Worm (Caenorhabditis elegans) whole organism, L3 larva: Measurements from ENCODE around the gene rbm-34.
A peak's percentile ranks its signal among the peaks of the same experiment; 100 is the strongest.

Source experiments
- R02D3.7 ChIP-seq: fragments of 150-350 bp; optimal IDR thresholded peaks from 2 replicates; lab custom pipeline; 2014; ENCODE audit warnings: missing biosample characterization, missing genetic modification characterization
- aly-2 ChIP-seq: fragments of 150-350 bp; optimal IDR thresholded peaks from 2 replicates; lab custom pipeline; 2014; ENCODE audit warnings: missing biosample characterization, missing genetic modification characterization
- ama-1 ChIP-seq: fragments of 150-350 bp; optimal IDR thresholded peaks from 2 replicates; lab custom pipeline; 2018
- ceh-16 ChIP-seq: sonication (generic microtip); optimal IDR thresholded peaks from 2 replicates; lab custom pipeline; 2017; ENCODE audit warnings: missing biosample characterization, missing genetic modification characterization
- ceh-9 ChIP-seq: sonication (generic microtip); optimal IDR thresholded peaks from 2 replicates; lab custom pipeline; 2018; ENCODE audit warnings: missing biosample characterization, missing genetic modification characterization
- egl-27 ChIP-seq: sonication (generic microtip); optimal IDR thresholded peaks from 4 replicates; lab custom pipeline; 2017; ENCODE audit warnings: missing biosample characterization, missing genetic modification reagents, missing genetic modification characterization
- egl-5 ChIP-seq: fragments of 150-350 bp; optimal IDR thresholded peaks from 2 replicates; lab custom pipeline; 2017; ENCODE audit warnings: missing biosample characterization, missing genetic modification reagents, missing genetic modification characterization, inconsistent platforms
- elt-1 ChIP-seq: fragments of 150-350 bp; optimal IDR thresholded peaks from 2 replicates; lab custom pipeline; 2014; ENCODE audit warnings: missing biosample characterization, missing genetic modification characterization
- elt-2 ChIP-seq: sonication (generic microtip); optimal IDR thresholded peaks from 2 replicates; lab custom pipeline; 2016; ENCODE audit warnings: missing genetic modification reagents, mild to moderate bottlenecking, missing genetic modification characterization, missing compliant biosample characterization
- elt-3 ChIP-seq, 3 experiments: fragments of 150-350 bp in 1 of 3; sonication (generic microtip) in 2 of 3; optimal IDR thresholded peaks; 2 replicates in 2 of 3; 4 replicates in 1 of 3; lab custom pipeline; 2014 to 2017; ENCODE audit warnings: missing biosample characterization in 3 of 3, missing genetic modification characterization in 3 of 3
- fkh-10 ChIP-seq: sonication (generic microtip); optimal IDR thresholded peaks from 2 replicates; lab custom pipeline; 2017; ENCODE audit warnings: missing biosample characterization, missing genetic modification reagents, missing genetic modification characterization
- fkh-2 ChIP-seq: fragments of 150-350 bp; optimal IDR thresholded peaks from 2 replicates; lab custom pipeline; 2014; ENCODE audit warnings: missing biosample characterization, missing genetic modification reagents, missing genetic modification characterization
- fos-1 ChIP-seq: fragments of 150-350 bp; optimal IDR thresholded peaks from 2 replicates; lab custom pipeline; 2014; ENCODE audit warnings: missing biosample characterization, missing genetic modification characterization
- hmg-11 ChIP-seq: sonication (generic microtip); optimal IDR thresholded peaks from 2 replicates; lab custom pipeline; 2016; ENCODE audit warnings: missing genetic modification characterization, missing compliant biosample characterization
- lin-15B ChIP-seq: fragments of 150-350 bp; optimal IDR thresholded peaks from 2 replicates; lab custom pipeline; 2014; ENCODE audit warnings: missing biosample characterization, missing genetic modification characterization
- lin-39 ChIP-seq: fragments of 150-350 bp; optimal IDR thresholded peaks from 2 replicates; lab custom pipeline; 2018; ENCODE audit warnings: missing biosample characterization, missing genetic modification reagents, missing genetic modification characterization
- lsy-12 ChIP-seq: sonication (generic microtip); optimal IDR thresholded peaks from 2 replicates; lab custom pipeline; 2016; ENCODE audit warnings: mild to moderate bottlenecking, missing genetic modification characterization, missing compliant biosample characterization
- mdl-1 ChIP-seq: fragments of 150-350 bp; optimal IDR thresholded peaks from 2 replicates; lab custom pipeline; 2014; ENCODE audit warnings: missing biosample characterization, missing genetic modification characterization
- mml-1 ChIP-seq: fragments of 150-350 bp; sonication (generic microtip); optimal IDR thresholded peaks from 3 replicates; lab custom pipeline; 2014; ENCODE audit warnings: missing biosample characterization, missing genetic modification characterization
- nfya-1 ChIP-seq: sonication (generic microtip); optimal IDR thresholded peaks from 2 replicates; lab custom pipeline; 2017; ENCODE audit warnings: missing genetic modification characterization, mild to moderate bottlenecking, missing compliant biosample characterization, antibody characterized with exemption, moderate library complexity; ENCODE audit not compliant: insufficient read depth
- nhr-11 ChIP-seq: fragments of 150-350 bp; optimal IDR thresholded peaks from 2 replicates; lab custom pipeline; 2014; ENCODE audit warnings: missing biosample characterization, missing genetic modification characterization
- nhr-12 ChIP-seq: fragments of 150-350 bp; optimal IDR thresholded peaks from 2 replicates; lab custom pipeline; 2014; ENCODE audit warnings: missing biosample characterization, missing genetic modification characterization
- nhr-23 ChIP-seq: fragments of 150-350 bp; optimal IDR thresholded peaks from 2 replicates; lab custom pipeline; 2014; ENCODE audit warnings: missing biosample characterization, missing genetic modification reagents, missing genetic modification characterization
- nhr-237 ChIP-seq: fragments of 150-350 bp; optimal IDR thresholded peaks from 2 replicates; lab custom pipeline; 2014; ENCODE audit warnings: missing biosample characterization, missing genetic modification characterization
- nhr-25 ChIP-seq: sonication (generic microtip); optimal IDR thresholded peaks from 2 replicates; lab custom pipeline; 2017; ENCODE audit warnings: missing biosample characterization, missing genetic modification characterization
- nhr-28 ChIP-seq: fragments of 150-350 bp; optimal IDR thresholded peaks from 2 replicates; lab custom pipeline; 2014; ENCODE audit warnings: missing biosample characterization, missing genetic modification characterization
- nhr-43 ChIP-seq: sonication (generic microtip); optimal IDR thresholded peaks from 2 replicates; lab custom pipeline; 2016; ENCODE audit warnings: mild to moderate bottlenecking, missing genetic modification characterization, missing compliant biosample characterization; ENCODE audit not compliant: poor library complexity, severe bottlenecking
- nhr-67 ChIP-seq: fragments of 150-350 bp; optimal IDR thresholded peaks from 2 replicates; lab custom pipeline; 2014; ENCODE audit warnings: missing biosample characterization, missing genetic modification characterization
- nhr-76 ChIP-seq: fragments of 150-350 bp; sonication (generic microtip); optimal IDR thresholded peaks from 5 replicates; lab custom pipeline; 2014; ENCODE audit warnings: missing biosample characterization, missing genetic modification characterization
- nhr-77 ChIP-seq: fragments of 150-350 bp; optimal IDR thresholded peaks from 2 replicates; lab custom pipeline; 2014; ENCODE audit warnings: missing biosample characterization, missing genetic modification characterization
- pha-4 ChIP-seq: fragments of 150-350 bp; optimal IDR thresholded peaks from 2 replicates; lab custom pipeline; 2014; ENCODE audit warnings: missing biosample characterization, missing genetic modification reagents, missing genetic modification characterization
- pqm-1 ChIP-seq: fragments of 150-350 bp; optimal IDR thresholded peaks from 2 replicates; lab custom pipeline; 2017; ENCODE audit warnings: missing biosample characterization, missing genetic modification characterization, inconsistent platforms
- sea-2 ChIP-seq: fragments of 150-350 bp; sonication (generic microtip); optimal IDR thresholded peaks from 4 replicates; lab custom pipeline; 2014; ENCODE audit warnings: missing biosample characterization, missing genetic modification reagents, missing genetic modification characterization
- skn-1 ChIP-seq: fragments of 150-350 bp; optimal IDR thresholded peaks from 2 replicates; lab custom pipeline; 2014; ENCODE audit warnings: missing biosample characterization, missing genetic modification characterization
- snpc-4 ChIP-seq: fragments of 150-350 bp; optimal IDR thresholded peaks from 2 replicates; lab custom pipeline; 2014; ENCODE audit warnings: missing biosample characterization, missing genetic modification characterization
- tbx-2 ChIP-seq: sonication (generic microtip); optimal IDR thresholded peaks from 2 replicates; lab custom pipeline; 2016; ENCODE audit warnings: mild to moderate bottlenecking, missing genetic modification characterization, missing compliant biosample characterization
- ztf-11 ChIP-seq: fragments of 150-350 bp; optimal IDR thresholded peaks from 2 replicates; lab custom pipeline; 2014; ENCODE audit warnings: missing biosample characterization, missing genetic modification characterization
- ztf-4 ChIP-seq: fragments of 150-350 bp; optimal IDR thresholded peaks from 2 replicates; lab custom pipeline; 2014; ENCODE audit warnings: missing biosample characterization, missing genetic modification characterization

The rbm-34 gene

ce11 chrIV:12086498-12086897, 1.3 kb downstream of the rbm-34 start:
- TF ChIP-seq nhr-25 (tag; lab: Kevin White, UChicago) (peak; percentile 79), ceh-16 (tag; lab: Kevin White, UChicago) (no peak), mml-1 (no peak), R02D3.7 (tag; lab: Kevin White, UChicago) (peak; percentile 52), fkh-2 (tag; lab: Kevin White, UChicago) (no peak), nhr-12 (tag; lab: Kevin White, UChicago) (no peak), ceh-9 (tag; lab: Kevin White, UChicago) (no peak), pqm-1 (tag; lab: Kevin White, UChicago) (peak; percentile 16), ztf-4 (tag; lab: Kevin White, UChicago) (peak; percentile 19), lin-39 (tag; lab: Kevin White, UChicago) (peak; percentile 86), nhr-11 (tag; lab: Kevin White, UChicago) (no peak), elt-3 (tag; optimal IDR thresholded peaks at IDR 0.05; lab: Kevin White, UChicago) (peak in 1 of 3 experiments; percentile 59), nhr-77 (tag; lab: Kevin White, UChicago) (peak; percentile 32), snpc-4 (tag; lab: Kevin White, UChicago) (peak; percentile 46), aly-2 (tag; lab: Kevin White, UChicago) (no peak), nhr-76 (tag; lab: Kevin White, UChicago) (peak; percentile 48), fos-1 (tag; lab: Kevin White, UChicago) (no peak), egl-27 (tag; lab: Kevin White, UChicago) (no peak), nhr-28 (tag; lab: Kevin White, UChicago) (no peak), nhr-67 (tag; lab: Kevin White, UChicago) (no peak), lin-15B (tag; lab: Kevin White, UChicago) (peak; percentile 19), lsy-12 (peak; percentile 84), skn-1 (tag; lab: Kevin White, UChicago) (peak; percentile 15), elt-2 (tag; lab: Kevin White, UChicago) (peak; percentile 60), hmg-11 (tag; lab: Kevin White, UChicago) (peak; percentile 85), sea-2 (GFP tag; lab: Kevin White, UChicago) (no peak), pha-4 (tag; lab: Kevin White, UChicago) (peak; percentile 82), mdl-1 (tag; lab: Kevin White, UChicago) (no peak), tbx-2 (tag; lab: Kevin White, UChicago) (peak; percentile 63), fkh-10 (GFP tag; lab: Kevin White, UChicago) (no peak), nhr-43 (tag; lab: Kevin White, UChicago) (peak; percentile 83), nhr-23 (tag; lab: Kevin White, UChicago) (peak; percentile 63), ama-1 (lab: Kevin White, UChicago) (peak; percentile 71), elt-1 (tag; lab: Kevin White, UChicago) (no peak), ztf-11 (tag; lab: Kevin White, UChicago) (no peak), nhr-237 (no peak), nfya-1 (tag; lab: Kevin White, UChicago) (peak; percentile 68)
- TF ChIP-seq, all 47 proteins: peak for 20

- TF ChIP-seq nhr-25 (tag; lab: Kevin White, UChicago) (peak; percentile 65), lin-15B (tag; lab: Kevin White, UChicago) (peak; percentile 81), hmg-11 (tag; lab: Kevin White, UChicago) (no peak), skn-1 (tag; lab: Kevin White, UChicago) (peak; percentile 31), egl-27 (tag; lab: Kevin White, UChicago) (no peak), mml-1 (no peak), nfya-1 (tag; lab: Kevin White, UChicago) (peak; percentile 61), egl-5 (peak; percentile 26), snpc-4 (tag; lab: Kevin White, UChicago) (peak; percentile 24), ztf-4 (tag; lab: Kevin White, UChicago) (no peak), lin-39 (tag; lab: Kevin White, UChicago) (peak; percentile 35), pha-4 (tag; lab: Kevin White, UChicago) (peak; percentile 69)
Observed at ce11 chrIV:12088898-12089297, 3.7 kb downstream of the rbm-34 start.

ce11 chrIV:12089551-12089950, 4.3 kb downstream of the rbm-34 start, which contains the start of gene F11A10.6:
TSS of gene F11A10.6 (minus strand) at chrIV:12089651.
- TF ChIP-seq mml-1 (no peak), elt-2 (tag; lab: Kevin White, UChicago) (no peak), egl-27 (tag; lab: Kevin White, UChicago) (no peak), fos-1 (tag; lab: Kevin White, UChicago) (no peak), elt-1 (tag; lab: Kevin White, UChicago) (no peak)
